Fruit fly (Drosophila melanogaster): ENCODE measurements around the gene CG45012.

The CG45012 gene

dm6 chr2L:11809823-11810222 lies 24.6 kb upstream of the CG45012 start:
- TF ChIP-seq CG1620 (GFP tag; optimal IDR thresholded peaks at IDR 0.05) (no peak), kay (GFP tag; ENCODE audit: borderline replicate concordance) (peak; percentile 94)

DNA sequence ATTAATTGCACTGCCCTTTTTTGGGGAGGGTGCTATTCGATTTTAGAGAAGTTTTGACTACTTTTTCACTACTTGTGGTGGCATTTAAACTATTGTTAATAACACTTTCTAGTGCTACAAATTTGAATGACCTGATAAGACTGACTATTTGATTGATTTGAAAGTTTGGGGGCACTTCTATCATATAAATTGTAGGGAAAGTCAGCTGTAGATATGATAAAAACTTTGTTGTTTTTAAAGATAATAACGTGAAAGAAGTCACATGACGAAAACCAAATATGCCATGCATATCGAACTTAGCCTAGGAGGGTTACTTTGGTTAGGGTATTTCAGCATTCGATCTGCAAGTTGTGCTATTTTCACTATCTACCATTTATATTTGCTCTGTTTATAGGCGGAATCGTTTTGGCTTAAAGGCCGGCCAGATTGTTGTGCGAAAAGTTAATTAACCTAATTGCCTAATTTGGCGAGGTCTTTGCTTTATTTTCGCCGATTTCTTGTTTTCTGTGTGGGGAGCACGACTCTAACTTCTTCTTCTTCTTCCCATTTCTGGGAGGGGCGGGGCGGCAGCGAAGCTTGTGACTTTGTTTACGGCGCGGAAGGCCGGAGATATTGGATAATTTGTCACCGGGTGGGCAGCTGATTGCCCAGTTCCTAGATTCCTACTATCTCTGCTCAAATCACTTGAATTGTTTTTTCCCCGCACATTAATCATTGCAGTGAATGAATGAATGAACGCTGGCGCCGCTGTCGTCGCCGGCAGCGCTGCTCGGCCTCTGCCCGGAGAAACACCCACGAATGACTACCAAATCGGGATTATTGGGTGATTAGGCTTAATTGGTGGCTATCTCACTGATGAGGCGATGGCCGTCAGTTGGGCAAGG lies 21.4 kb upstream of the CG45012 start:
- no peak for TF ChIP-seq Hr96 (GFP tag; optimal IDR thresholded peaks at IDR 0.05)
- TF ChIP-seq CG12768 (GFP tag; optimal IDR thresholded peaks at IDR 0.05), result peak; percentile 36

DNA sequence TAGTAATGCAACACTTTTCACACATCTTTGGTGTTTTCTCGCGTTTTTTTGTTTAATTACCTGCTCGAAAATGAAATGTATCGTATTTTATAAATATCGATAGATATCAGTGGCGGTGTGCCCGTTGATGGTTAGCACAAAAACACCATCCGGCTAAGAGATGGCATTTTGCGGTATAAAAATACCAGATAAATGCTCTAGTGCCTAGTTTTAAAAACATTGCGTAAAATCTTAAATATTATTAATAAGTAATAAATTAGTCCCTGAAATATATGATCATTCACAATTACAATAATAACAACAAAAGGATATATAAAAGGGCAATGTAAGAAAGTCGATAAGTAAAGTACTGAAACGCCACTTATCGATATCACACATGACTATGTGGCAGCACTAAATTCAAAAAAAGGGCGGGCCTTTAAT lies 20.7 kb upstream of the CG45012 start, which contains the start of gene CycY:
CycY (minus strand) TSS at position 116 of the 423 bp plus-strand sequence.
- TF ChIP-seq CG12768 (GFP tag; optimal IDR thresholded peaks at IDR 0.05), result no peak
- TF ChIP-seq kay (GFP tag; ENCODE audit: borderline replicate concordance), result peak; percentile 11

DNA sequence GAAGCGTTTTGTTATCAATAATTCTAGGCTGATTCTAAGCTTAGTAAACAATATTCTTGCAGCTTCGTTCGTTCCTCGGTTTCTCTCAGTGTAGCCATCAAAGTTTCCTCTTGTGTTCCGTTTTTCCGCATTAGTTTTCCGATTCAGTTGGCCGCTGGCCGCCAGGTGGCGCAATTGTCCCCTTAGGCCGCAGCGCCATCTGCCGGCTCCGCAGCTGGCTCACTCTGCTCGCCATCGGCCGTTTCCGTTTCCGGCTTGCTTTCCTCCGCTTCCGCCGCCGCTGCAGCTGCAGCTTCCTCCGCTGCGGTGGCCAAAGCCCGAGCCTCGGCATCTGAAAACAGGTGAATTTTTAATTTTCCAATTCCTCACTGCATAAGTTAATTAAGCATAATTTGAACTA lies 18.0 kb upstream of the CG45012 start:
- no peak for TF ChIP-seq kay (GFP tag; ENCODE audit: borderline replicate concordance)
- TF ChIP-seq pad (GFP tag; optimal IDR thresholded peaks at IDR 0.05), result peak; percentile 21
- TF ChIP-seq CG33017 (tag; optimal IDR thresholded peaks at IDR 0.05), result no peak
- TF ChIP-seq Crg-1 (GFP tag; optimal IDR thresholded peaks at IDR 0.05), result no peak
- TF ChIP-seq CG5204 (GFP tag; optimal IDR thresholded peaks at IDR 0.05), result peak; percentile 33
- TF ChIP-seq ovo (GFP tag; optimal IDR thresholded peaks at IDR 0.05), result no peak
- no peak for TF ChIP-seq CG7101 (tag; optimal IDR thresholded peaks at IDR 0.05)
- TF ChIP-seq Clk (GFP tag; optimal IDR thresholded peaks at IDR 0.05), result no peak
- no peak for TF ChIP-seq tj (GFP tag; optimal IDR thresholded peaks at IDR 0.05)
- TF ChIP-seq Mnt (GFP tag; optimal IDR thresholded peaks at IDR 0.05), result no peak
- no peak for TF ChIP-seq toe (GFP tag; optimal IDR thresholded peaks at IDR 0.05)
- TF ChIP-seq CG14711 (tag; optimal IDR thresholded peaks at IDR 0.05), result no peak
- peak; percentile 55 for TF ChIP-seq CG7045 (GFP tag; optimal IDR thresholded peaks at IDR 0.05)
- peak; percentile 32 for TF ChIP-seq bab1 (GFP tag; optimal IDR thresholded peaks at IDR 0.05)
- TF ChIP-seq CG1620 (GFP tag; optimal IDR thresholded peaks at IDR 0.05), result peak; percentile 22
- TF ChIP-seq cic (GFP tag; optimal IDR thresholded peaks at IDR 0.05), result no peak
- TF ChIP-seq cnc (optimal IDR thresholded peaks at IDR 0.05), result no peak
- no peak for TF ChIP-seq CG12768 (GFP tag; optimal IDR thresholded peaks at IDR 0.05)
- TF ChIP-seq CG11617 (GFP tag; optimal IDR thresholded peaks at IDR 0.05), result no peak
- peak; percentile 61 for TF ChIP-seq Hr96 (GFP tag; optimal IDR thresholded peaks at IDR 0.05)

- TF ChIP-seq tj (GFP tag; optimal IDR thresholded peaks at IDR 0.05), result no peak
- no peak for TF ChIP-seq CG7101 (tag; optimal IDR thresholded peaks at IDR 0.05)
- TF ChIP-seq Clk (GFP tag; optimal IDR thresholded peaks at IDR 0.05), result no peak
- no peak for TF ChIP-seq Hr96 (GFP tag; optimal IDR thresholded peaks at IDR 0.05)
- TF ChIP-seq CG12768 (GFP tag; optimal IDR thresholded peaks at IDR 0.05), result no peak
- no peak for TF ChIP-seq cnc (optimal IDR thresholded peaks at IDR 0.05)
- TF ChIP-seq CG11617 (GFP tag; optimal IDR thresholded peaks at IDR 0.05), result no peak
Measured at dm6 chr2L:11823470-11824162, 10.8 kb upstream of the CG45012 start.

- no peak for TF ChIP-seq CG11617 (GFP tag; optimal IDR thresholded peaks at IDR 0.05)
- peak; percentile 13 for TF ChIP-seq CG14711 (tag; optimal IDR thresholded peaks at IDR 0.05)
- no peak for TF ChIP-seq cic (GFP tag; optimal IDR thresholded peaks at IDR 0.05)
- TF ChIP-seq CG7101 (tag; optimal IDR thresholded peaks at IDR 0.05), result peak; percentile 20
- TF ChIP-seq kay (GFP tag; ENCODE audit: borderline replicate concordance), result no peak
- peak; percentile 39 for TF ChIP-seq ovo (GFP tag; optimal IDR thresholded peaks at IDR 0.05)
- no peak for TF ChIP-seq toe (GFP tag; optimal IDR thresholded peaks at IDR 0.05)
- TF ChIP-seq Mnt (GFP tag; optimal IDR thresholded peaks at IDR 0.05), result peak; percentile 4
- TF ChIP-seq CG1620 (GFP tag; optimal IDR thresholded peaks at IDR 0.05), result peak; percentile 41
- peak; percentile 45 for TF ChIP-seq Crg-1 (GFP tag; optimal IDR thresholded peaks at IDR 0.05)
- TF ChIP-seq Hr96 (GFP tag; optimal IDR thresholded peaks at IDR 0.05), result no peak
- peak; percentile 50 for TF ChIP-seq bab1 (GFP tag; optimal IDR thresholded peaks at IDR 0.05)
- TF ChIP-seq CG5204 (GFP tag; optimal IDR thresholded peaks at IDR 0.05), result no peak
- TF ChIP-seq pad (GFP tag; optimal IDR thresholded peaks at IDR 0.05), result peak; percentile 35
- no peak for TF ChIP-seq tj (GFP tag; optimal IDR thresholded peaks at IDR 0.05)
- TF ChIP-seq Clk (GFP tag; optimal IDR thresholded peaks at IDR 0.05), result no peak
- no peak for TF ChIP-seq CG12768 (GFP tag; optimal IDR thresholded peaks at IDR 0.05)
- no peak for TF ChIP-seq cnc (optimal IDR thresholded peaks at IDR 0.05)
- TF ChIP-seq CG7045 (GFP tag; optimal IDR thresholded peaks at IDR 0.05), result no peak
- no peak for TF ChIP-seq CG33017 (tag; optimal IDR thresholded peaks at IDR 0.05)
Measured at dm6 chr2L:11829277-11829676, 5.1 kb upstream of the CG45012 start, which contains the start of gene esc. esc (minus strand) TSS chr2L:11829405.

dm6 chr2L:11833786-11834185 lies 622 bp upstream of the CG45012 start, which contains the start of gene CG45011:
CG45011 (plus strand) TSS chr2L:11834086.
- TF ChIP-seq toe (GFP tag; optimal IDR thresholded peaks at IDR 0.05) (no peak), kay (GFP tag; ENCODE audit: borderline replicate concordance) (peak; percentile 18)
